Worm (Caenorhabditis elegans): ENCODE data around the gene lfi-1.

Gene lfi-1

DNA sequence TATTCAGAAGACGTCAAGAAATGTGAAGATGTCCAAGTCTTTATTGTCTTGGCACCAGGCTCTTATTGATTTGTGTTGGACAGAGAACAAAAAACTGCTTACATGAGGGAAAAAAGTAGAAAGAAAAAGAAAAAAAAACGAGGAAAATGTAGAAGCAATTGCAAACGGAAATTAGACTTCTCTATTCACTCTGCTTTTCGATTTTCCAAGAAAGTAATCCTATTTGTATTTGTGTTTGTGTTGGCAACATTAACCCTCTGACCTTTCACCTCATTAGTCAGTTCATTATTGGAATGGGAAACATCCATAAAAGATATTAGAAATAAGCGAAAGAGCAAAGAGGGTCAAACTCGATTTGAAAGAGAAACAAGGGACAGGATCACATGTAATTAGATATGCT is 55.1 kb downstream of the lfi-1 start:
- TF ChIP-seq Y105C5A.15 (GFP tag; IDR thresholded peaks at IDR 0.05) (no peak), lsy-2 (tag; optimal IDR thresholded peaks at IDR 0.05) (peak in 1 of 2 experiments; percentile 24), nhr-41 (GFP tag; IDR thresholded peaks at IDR 0.05) (no peak), mdl-1 (tag; optimal IDR thresholded peaks at IDR 0.05) (no peak), fkh-10 (GFP tag; optimal IDR thresholded peaks at IDR 0.05) (peak; percentile 79), ces-1 (GFP tag; optimal IDR thresholded peaks at IDR 0.05) (peak; percentile 74), aha-1 (tag) (peak; percentile 48), Y5F2A.4 (GFP tag; optimal IDR thresholded peaks at IDR 0.05) (no peak), hmg-1.1 (GFP tag; IDR thresholded peaks at IDR 0.05) (no peak), zfp-2 (tag; optimal IDR thresholded peaks at IDR 0.05) (no peak), daf-12 (tag; optimal IDR thresholded peaks at IDR 0.05) (no peak), aly-2 (tag; optimal IDR thresholded peaks at IDR 0.05) (no peak), ctbp-1 (GFP tag; IDR thresholded peaks at IDR 0.05) (peak; percentile 47; the same call in 1 of the 2 replicates), nhr-28 (tag; optimal IDR thresholded peaks at IDR 0.05) (no peak)

DNA sequence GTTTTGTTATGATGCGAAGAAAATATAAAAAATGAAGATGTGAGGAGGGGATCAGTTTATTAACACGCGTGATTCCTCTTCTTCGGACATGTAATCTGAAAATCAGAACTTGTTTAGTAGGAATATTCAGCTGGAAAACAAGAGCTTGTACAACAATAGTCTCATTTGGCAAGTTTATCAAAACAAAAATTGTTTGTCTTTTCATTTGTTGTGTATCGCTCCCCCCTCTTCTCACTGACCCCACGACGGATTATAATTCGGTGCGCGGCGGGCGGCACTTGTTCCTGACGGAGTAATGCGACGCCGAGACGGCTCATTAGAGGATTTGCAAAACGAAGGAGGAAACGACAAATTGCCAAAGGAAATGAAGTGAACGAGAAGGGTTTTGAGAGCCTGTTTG is 57.2 kb downstream of the lfi-1 start, which contains the start of gene ZC449.4:
Gene ZC449.4 (minus strand): TSS at position 101 of the 400 bp plus-strand sequence.
- no peak for TF ChIP-seq nhr-76 (tag; optimal IDR thresholded peaks at IDR 0.05)
- TF ChIP-seq aha-1 (tag) = peak; percentile 43
- TF ChIP-seq unc-62 (GFP tag; optimal IDR thresholded peaks at IDR 0.05 in 1 of 2) = peak in 1 of 2 experiments; percentile 26
- TF ChIP-seq unc-62 (tag; optimal IDR thresholded peaks at IDR 0.05) = no peak

DNA sequence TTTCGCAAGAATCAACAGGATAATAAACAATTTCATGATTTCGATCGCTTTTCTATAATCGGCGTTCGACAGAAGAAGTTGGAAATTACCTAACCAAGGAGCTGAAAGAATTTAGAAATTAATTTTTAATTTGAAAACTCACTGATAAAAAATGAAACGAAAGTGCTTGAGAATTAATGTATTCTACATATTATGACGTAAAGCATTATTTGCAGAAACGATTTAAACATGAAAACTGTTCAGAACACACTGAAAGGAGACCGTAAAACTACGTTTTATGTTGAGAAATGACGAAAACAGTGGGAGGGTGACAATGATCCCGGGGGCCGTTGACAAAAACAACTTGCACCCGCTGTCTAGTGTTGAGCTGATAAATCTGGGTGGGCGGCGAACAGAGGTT is 61.0 kb downstream of the lfi-1 start, which contains the start of gene ZC449.5:
Gene ZC449.5 (minus strand): TSS at position 101 of the 400 bp plus-strand sequence.
- TF ChIP-seq arid-1 (GFP tag; conservative IDR thresholded peaks at IDR 0.05) = no peak
- no peak for TF ChIP-seq lim-7 (GFP tag; IDR thresholded peaks at IDR 0.05)
- TF ChIP-seq lin-15B (tag; optimal IDR thresholded peaks at IDR 0.05) = no peak
- TF ChIP-seq ceh-44 (GFP tag; IDR thresholded peaks at IDR 0.05) = no peak
- TF ChIP-seq spr-3 (GFP tag; optimal IDR thresholded peaks at IDR 0.05) = no peak
- peak; percentile 39 for TF ChIP-seq pqm-1 (tag; optimal IDR thresholded peaks at IDR 0.05)
- TF ChIP-seq lsy-2 (tag; optimal IDR thresholded peaks at IDR 0.05) = no peak

DNA sequence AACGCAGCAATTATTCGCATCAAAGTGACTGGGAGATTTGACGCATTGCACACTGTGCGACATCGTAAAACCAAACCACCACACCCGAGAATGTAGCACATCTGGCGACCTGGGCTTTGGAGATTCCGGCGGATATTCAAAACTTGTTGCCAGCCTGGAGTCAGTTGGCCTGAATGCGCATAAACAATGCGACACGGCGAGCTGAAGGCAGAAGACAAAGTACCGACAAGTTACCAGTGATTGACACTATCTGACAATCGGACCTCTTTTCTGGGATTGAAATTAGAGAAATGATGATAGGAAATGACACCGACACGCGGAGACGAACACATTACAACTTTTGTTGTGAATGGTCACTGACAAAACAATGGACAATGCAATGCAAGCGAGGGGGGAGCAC is 62.2 kb downstream of the lfi-1 start:
- no peak for TF ChIP-seq nhr-41 (GFP tag; IDR thresholded peaks at IDR 0.05)
- TF ChIP-seq nhr-6 (tag; optimal IDR thresholded peaks at IDR 0.05) = no peak
- no peak for TF ChIP-seq arid-1 (GFP tag; conservative IDR thresholded peaks at IDR 0.05)
- TF ChIP-seq set-16 (GFP tag; IDR thresholded peaks at IDR 0.05) = no peak
- TF ChIP-seq zip-11 (GFP tag; IDR thresholded peaks at IDR 0.05) = no peak
- no peak for TF ChIP-seq ceh-32 (tag; optimal IDR thresholded peaks at IDR 0.05; ENCODE audit: poor library complexity)
- no peak for TF ChIP-seq daf-16 (GFP tag; optimal IDR thresholded peaks at IDR 0.05)
- no peak for TF ChIP-seq daf-16 (tag; optimal IDR thresholded peaks at IDR 0.05)
- no peak for TF ChIP-seq hif-1 (tag; optimal IDR thresholded peaks at IDR 0.05)
- no peak for TF ChIP-seq tra-1 (GFP tag; IDR thresholded peaks at IDR 0.05)
- TF ChIP-seq tag-97 (GFP tag; IDR thresholded peaks at IDR 0.05) = no peak
- no peak for TF ChIP-seq D1046.2 (GFP tag; IDR thresholded peaks at IDR 0.05)
- TF ChIP-seq rbr-2 (tag; optimal IDR thresholded peaks at IDR 0.05) = no peak
- TF ChIP-seq zfp-3 (GFP tag; conservative IDR thresholded peaks at IDR 0.05) = no peak

DNA sequence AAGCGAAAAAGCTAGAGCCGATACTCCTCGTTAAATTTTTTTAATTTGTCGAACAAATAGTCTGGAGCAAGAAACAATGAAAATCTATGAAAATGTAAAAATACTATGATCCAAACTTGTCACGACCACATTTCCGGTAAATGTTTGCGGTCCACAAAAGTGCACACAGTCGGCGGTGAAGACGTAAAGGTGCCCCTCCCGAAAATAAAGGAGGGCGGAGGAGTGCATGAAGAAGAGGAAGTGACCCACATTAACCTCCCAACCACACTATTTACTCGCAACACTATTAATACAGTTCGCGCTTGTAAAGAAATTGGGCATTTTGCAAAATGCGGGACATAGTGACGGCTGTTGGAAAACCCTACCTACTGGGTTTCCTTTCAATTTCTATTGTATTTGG is 63.4 kb downstream of the lfi-1 start:
- TF ChIP-seq unc-62 (GFP tag; optimal IDR thresholded peaks at IDR 0.05 in 1 of 2) (peak in 1 of 2 experiments; percentile 92), unc-62 (tag; optimal IDR thresholded peaks at IDR 0.05) (no peak), pha-4 (GFP tag; IDR thresholded peaks at IDR 0.05) (no peak), pha-4 (tag; optimal IDR thresholded peaks at IDR 0.05) (no peak)

All from whole organism, L4 larva.